Worm (Caenorhabditis elegans): ENCODE results near the gene col-10.

DNA sequence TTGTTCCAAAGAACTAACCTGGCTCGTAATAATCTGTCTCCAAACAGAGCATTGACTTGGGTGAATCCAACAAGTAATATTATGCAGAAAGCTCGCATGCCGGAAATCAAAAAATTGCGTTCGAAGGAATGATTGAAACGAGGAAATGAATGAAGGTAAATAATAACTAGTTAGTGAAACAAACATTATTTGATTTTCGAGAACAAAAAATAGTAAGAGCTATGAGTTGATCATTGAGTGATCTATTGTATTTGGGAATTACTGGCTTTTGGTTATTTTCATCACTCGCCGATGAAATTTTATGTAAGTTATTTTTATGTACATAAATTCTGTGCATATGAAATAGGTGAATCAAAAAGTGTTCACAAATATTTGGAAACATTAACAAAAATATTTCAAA lies 10.3 kb downstream of the col-10 start, which contains the start of gene B0222.5:
- TF ChIP-seq dmd-9 (GFP tag; IDR thresholded peaks at IDR 0.05) (no peak), snpc-4 (tag; optimal IDR thresholded peaks at IDR 0.05) (no peak), jun-1 (tag; optimal IDR thresholded peaks at IDR 0.05) (no peak), nhr-76 (tag; optimal IDR thresholded peaks at IDR 0.05) (no peak), fkh-10 (GFP tag; optimal IDR thresholded peaks at IDR 0.05) (no peak), lin-15B (tag; optimal IDR thresholded peaks at IDR 0.05) (no peak), nhr-25 (tag; optimal IDR thresholded peaks at IDR 0.05; ENCODE audit: borderline replicate concordance, insufficient read depth) (no peak)
